Worm (Caenorhabditis elegans) whole organism, L2 larva: ENCODE data around the gene T01D1.5.

Source experiments
- C34F6.9 ChIP-seq: fragments of 150-350 bp; optimal IDR thresholded peaks from 2 replicates; lab custom pipeline; 2014; ENCODE audit warnings: missing biosample characterization, missing genetic modification characterization
- F13H6.1 ChIP-seq: sonication (generic microtip); optimal IDR thresholded peaks from 2 replicates; lab custom pipeline; 2016; ENCODE audit warnings: missing genetic modification characterization, missing compliant biosample characterization
- Y55F3AM.14 ChIP-seq: fragments of 200-800 bp; sonication (Bioruptor generic); optimal IDR thresholded peaks from 2 replicates; lab custom pipeline; 2018; ENCODE audit warnings: mild to moderate bottlenecking, missing genetic modification characterization, missing compliant biosample characterization
- ZK546.5 ChIP-seq: sonication (generic microtip); optimal IDR thresholded peaks from 2 replicates; lab custom pipeline; 2017; ENCODE audit warnings: missing biosample characterization, missing genetic modification characterization
- alr-1 ChIP-seq: fragments of 150-350 bp; optimal IDR thresholded peaks from 2 replicates; lab custom pipeline; 2014; ENCODE audit warnings: missing biosample characterization, missing genetic modification characterization
- blmp-1 ChIP-seq: sonication (generic microtip); optimal IDR thresholded peaks from 2 replicates; lab custom pipeline; 2017; ENCODE audit warnings: missing genetic modification characterization, mild to moderate bottlenecking, missing compliant biosample characterization, antibody characterized with exemption, moderate library complexity; ENCODE audit not compliant: insufficient read depth
- crh-2 ChIP-seq: sonication (generic microtip); optimal IDR thresholded peaks from 2 replicates; lab custom pipeline; 2017; ENCODE audit warnings: missing biosample characterization, missing genetic modification characterization
- egl-27 ChIP-seq: sonication (generic microtip); optimal IDR thresholded peaks from 3 replicates; lab custom pipeline; 2017; ENCODE audit warnings: missing biosample characterization, missing genetic modification reagents, missing genetic modification characterization
- elt-1 ChIP-seq: fragments of 150-350 bp; optimal IDR thresholded peaks from 2 replicates; lab custom pipeline; 2014; ENCODE audit warnings: missing biosample characterization, missing genetic modification characterization
- elt-3 ChIP-seq: sonication (generic microtip); optimal IDR thresholded peaks from 2 replicates; lab custom pipeline; 2017; ENCODE audit warnings: missing biosample characterization, missing genetic modification characterization
- fos-1 ChIP-seq: fragments of 150-350 bp; optimal IDR thresholded peaks from 2 replicates; lab custom pipeline; 2014; ENCODE audit warnings: missing biosample characterization, missing genetic modification characterization
- gmeb-1 ChIP-seq: fragments of 150-350 bp; optimal IDR thresholded peaks from 2 replicates; lab custom pipeline; 2014; ENCODE audit warnings: missing biosample characterization, missing genetic modification characterization
- lin-11 ChIP-seq: fragments of 150-350 bp; sonication (generic microtip); optimal IDR thresholded peaks from 2 replicates; lab custom pipeline; 2014; ENCODE audit warnings: missing biosample characterization, missing genetic modification characterization, inconsistent platforms, mixed read lengths
- lin-13 ChIP-seq: fragments of 150-350 bp; optimal IDR thresholded peaks from 2 replicates; lab custom pipeline; 2014; ENCODE audit warnings: missing biosample characterization, missing genetic modification reagents, missing genetic modification characterization
- lsy-2 ChIP-seq, 2 experiments: fragments of 150-350 bp in 1 of 2; sonication (generic microtip) in 1 of 2; optimal IDR thresholded peaks; 2 replicates each; lab custom pipeline; 2014 to 2017; ENCODE audit warnings: missing biosample characterization in 2 of 2, missing genetic modification characterization in 2 of 2
- nhr-10 ChIP-seq: sonication (generic microtip); optimal IDR thresholded peaks from 2 replicates; lab custom pipeline; 2017; ENCODE audit warnings: missing biosample characterization, missing genetic modification characterization
- nhr-11 ChIP-seq: fragments of 150-350 bp; optimal IDR thresholded peaks from 2 replicates; lab custom pipeline; 2014; ENCODE audit warnings: missing biosample characterization, missing genetic modification characterization
- nhr-129 ChIP-seq: fragments of 150-350 bp; optimal IDR thresholded peaks from 2 replicates; lab custom pipeline; 2014; ENCODE audit warnings: missing biosample characterization, missing genetic modification characterization
- nhr-21 ChIP-seq: fragments of 150-350 bp; optimal IDR thresholded peaks from 2 replicates; lab custom pipeline; 2014; ENCODE audit warnings: missing biosample characterization, missing genetic modification characterization
- nhr-23 ChIP-seq: fragments of 150-350 bp; optimal IDR thresholded peaks from 2 replicates; lab custom pipeline; 2014; ENCODE audit warnings: missing biosample characterization, missing genetic modification reagents, missing genetic modification characterization
- nhr-6 ChIP-seq: fragments of 150-350 bp; optimal IDR thresholded peaks from 2 replicates; lab custom pipeline; 2014; ENCODE audit warnings: missing biosample characterization, missing genetic modification characterization
- peb-1 ChIP-seq: fragments of 150-350 bp; optimal IDR thresholded peaks from 2 replicates; lab custom pipeline; 2014; ENCODE audit warnings: missing biosample characterization, missing genetic modification characterization
- sem-4 ChIP-seq: fragments of 150-350 bp; optimal IDR thresholded peaks from 2 replicates; lab custom pipeline; 2014; ENCODE audit warnings: missing biosample characterization, missing genetic modification reagents, missing genetic modification characterization
- sma-3 ChIP-seq: sonication (generic microtip); optimal IDR thresholded peaks from 2 replicates; lab custom pipeline; 2016; ENCODE audit warnings: missing genetic modification reagents, missing genetic modification characterization, missing compliant biosample characterization
- sma-9 ChIP-seq, 2 experiments: fragments of 150-350 bp in 1 of 2; sonication (generic microtip) in 1 of 2; optimal IDR thresholded peaks; 2 replicates each; lab custom pipeline; 2014 to 2016; ENCODE audit warnings: missing genetic modification characterization in 2 of 2, mild to moderate bottlenecking in 1 of 2, missing biosample characterization in 1 of 2, missing compliant biosample characterization in 1 of 2, missing genetic modification reagents in 1 of 2, moderate library complexity in 1 of 2
- snpc-4 ChIP-seq: fragments of 150-350 bp; optimal IDR thresholded peaks from 2 replicates; lab custom pipeline; 2014; ENCODE audit warnings: missing biosample characterization, missing genetic modification characterization
- unc-55 ChIP-seq: fragments of 150-350 bp; sonication (generic microtip); optimal IDR thresholded peaks from 3 replicates; lab custom pipeline; 2014; ENCODE audit warnings: missing biosample characterization, missing genetic modification reagents, missing genetic modification characterization
- zag-1 ChIP-seq: fragments of 150-350 bp; optimal IDR thresholded peaks from 2 replicates; lab custom pipeline; 2014; ENCODE audit warnings: missing biosample characterization, missing genetic modification characterization
- ztf-1 ChIP-seq: fragments of 200-800 bp; sonication (Bioruptor generic); conservative IDR thresholded peaks from 2 replicates; pipeline ENCODE4 v1.3.6; 2022; ENCODE audit warnings: missing genetic modification characterization, missing compliant biosample characterization
- ztf-11 ChIP-seq: sonication (generic microtip); optimal IDR thresholded peaks from 2 replicates; lab custom pipeline; 2017; ENCODE audit warnings: missing biosample characterization, missing genetic modification characterization
- ztf-4 ChIP-seq: fragments of 150-350 bp; optimal IDR thresholded peaks from 2 replicates; lab custom pipeline; 2014; ENCODE audit warnings: missing biosample characterization, missing genetic modification characterization

Gene T01D1.5

ce11 chrII:173679-174078 lies 15.2 kb downstream of the T01D1.5 start, which contains the start of gene T01D1.7:
Gene T01D1.7 (minus strand): TSS chrII:173779.
- TF ChIP-seq sma-9 (GFP tag; optimal IDR thresholded peaks at IDR 0.05; lab: Kevin White, UChicago) (peak; percentile 0), sma-9 (tag; optimal IDR thresholded peaks at IDR 0.05; lab: Kevin White, UChicago) (no peak), sma-3 (GFP tag; lab: Kevin White, UChicago) (no peak), peb-1 (tag; lab: Kevin White, UChicago) (no peak), snpc-4 (tag; lab: Kevin White, UChicago) (no peak), egl-27 (tag; lab: Kevin White, UChicago) (no peak), nhr-21 (tag; lab: Kevin White, UChicago) (peak; percentile 23), blmp-1 (tag; lab: Kevin White, UChicago) (no peak)

DNA sequence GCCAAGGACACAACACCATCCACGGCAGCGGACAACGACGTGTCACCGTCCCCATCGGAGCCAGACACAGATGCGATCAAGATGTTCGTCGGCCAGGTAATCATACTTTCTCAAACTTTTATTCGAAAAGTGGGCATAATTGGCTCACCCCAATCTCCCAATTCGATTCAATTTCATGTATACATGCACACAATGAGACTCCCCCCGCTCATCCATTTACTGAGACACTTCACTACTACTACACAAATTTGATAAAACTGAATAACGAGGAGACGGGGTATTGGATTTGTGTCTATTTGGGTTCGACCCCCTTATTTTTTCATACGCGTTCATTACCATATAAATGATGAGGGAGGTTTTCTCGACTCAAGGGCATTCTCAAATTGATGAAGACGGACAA lies 25.6 kb downstream of the T01D1.5 start:
- no peak for TF ChIP-seq lin-13
- TF ChIP-seq C34F6.9 = no peak
- no peak for TF ChIP-seq unc-55 (GFP tag; lab: Kevin White, UChicago)
- no peak for TF ChIP-seq sma-9 (GFP tag; optimal IDR thresholded peaks at IDR 0.05; lab: Kevin White, UChicago)
- no peak for TF ChIP-seq sma-9 (tag; optimal IDR thresholded peaks at IDR 0.05; lab: Kevin White, UChicago)
- TF ChIP-seq blmp-1 (tag; lab: Kevin White, UChicago) = no peak
- TF ChIP-seq nhr-129 (tag; lab: Kevin White, UChicago) = no peak
- no peak for TF ChIP-seq nhr-6 (tag; lab: Kevin White, UChicago)
- no peak for TF ChIP-seq sem-4 (tag; lab: Kevin White, UChicago)
- no peak for TF ChIP-seq ztf-1 (GFP tag; lab: Robert Waterston, UW)
- no peak for TF ChIP-seq Y55F3AM.14 (GFP tag; lab: Kevin White, UChicago)
- TF ChIP-seq ztf-4 (tag; lab: Kevin White, UChicago) = no peak
- no peak for TF ChIP-seq nhr-11 (tag; lab: Kevin White, UChicago)
- no peak for TF ChIP-seq ztf-11
- no peak for TF ChIP-seq ZK546.5 (tag; lab: Kevin White, UChicago)
- no peak for TF ChIP-seq nhr-21 (tag; lab: Kevin White, UChicago)
- no peak for TF ChIP-seq lin-11 (tag; lab: Kevin White, UChicago)
- TF ChIP-seq zag-1 (tag; lab: Kevin White, UChicago) = no peak
- no peak for TF ChIP-seq nhr-10
- no peak for TF ChIP-seq nhr-23 (tag; lab: Kevin White, UChicago)

DNA sequence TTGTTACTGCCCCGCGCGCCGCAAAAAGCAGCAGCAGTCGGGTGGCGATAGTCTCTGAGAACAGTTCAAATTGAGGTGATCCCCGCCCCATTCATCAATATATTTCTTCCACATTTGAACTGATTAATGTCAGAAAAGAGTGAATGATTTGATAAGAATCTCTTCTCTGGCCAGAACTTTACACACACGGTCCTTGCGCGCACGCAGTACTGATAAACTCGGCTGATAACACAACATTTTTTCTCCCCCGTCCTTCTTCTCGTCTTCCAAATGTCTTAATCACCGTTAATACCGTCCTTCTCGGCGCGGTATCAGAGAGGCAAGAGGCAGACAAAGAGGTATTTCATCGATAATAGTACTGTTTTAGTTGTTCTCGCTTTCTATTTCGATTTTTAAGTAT lies 26.7 kb downstream of the T01D1.5 start, which contains the start of gene etr-1:
etr-1 (plus strand) TSS at position 193 of the 400 bp plus-strand sequence.
- TF ChIP-seq lsy-2 (tag; optimal IDR thresholded peaks at IDR 0.05; lab: Kevin White, UChicago) = peak in 1 of 2 experiments; percentile 10
- TF ChIP-seq sma-9 (GFP tag; optimal IDR thresholded peaks at IDR 0.05; lab: Kevin White, UChicago) = peak; percentile 67
- no peak for TF ChIP-seq sma-9 (tag; optimal IDR thresholded peaks at IDR 0.05; lab: Kevin White, UChicago)
- no peak for TF ChIP-seq alr-1 (tag; lab: Kevin White, UChicago)
- peak; percentile 56 for TF ChIP-seq nhr-21 (tag; lab: Kevin White, UChicago)
- peak; percentile 10 for TF ChIP-seq egl-27 (tag; lab: Kevin White, UChicago)
- TF ChIP-seq F13H6.1 (tag; lab: Kevin White, UChicago) = peak; percentile 47
- peak; percentile 49 for TF ChIP-seq sma-3 (GFP tag; lab: Kevin White, UChicago)
- TF ChIP-seq nhr-6 (tag; lab: Kevin White, UChicago) = no peak
- TF ChIP-seq blmp-1 (tag; lab: Kevin White, UChicago) = peak; percentile 70
- TF ChIP-seq crh-2 (tag; lab: Kevin White, UChicago) = peak; percentile 61
- TF ChIP-seq gmeb-1 (tag; lab: Kevin White, UChicago) = peak; percentile 16
- TF ChIP-seq elt-3 (tag; lab: Kevin White, UChicago) = no peak
- TF ChIP-seq snpc-4 (tag; lab: Kevin White, UChicago) = no peak
- TF ChIP-seq fos-1 (tag; lab: Kevin White, UChicago) = peak; percentile 99

- TF ChIP-seq lsy-2 (tag; optimal IDR thresholded peaks at IDR 0.05; lab: Kevin White, UChicago) (peak in 1 of 2 experiments; percentile 36), elt-1 (no peak), sma-9 (GFP tag; optimal IDR thresholded peaks at IDR 0.05; lab: Kevin White, UChicago) (peak; percentile 46), sma-9 (tag; optimal IDR thresholded peaks at IDR 0.05; lab: Kevin White, UChicago) (no peak), egl-27 (tag; lab: Kevin White, UChicago) (no peak), F13H6.1 (tag; lab: Kevin White, UChicago) (peak; percentile 78), nhr-129 (tag; lab: Kevin White, UChicago) (peak; percentile 64)
Observed at ce11 chrII:161275-161674, 27.6 kb downstream of the T01D1.5 start.
